Fruit fly (Drosophila melanogaster) whole organism, embryonic: Measurements from ENCODE around the gene in.

Source experiments
- Ada2b ChIP-seq: fragments of 200-800 bp; sonication (Bioruptor generic); IDR thresholded peaks from 2 replicates; pipeline ENCODE4 v1.3.6; 2022; ENCODE audit warnings: missing biosample characterization, missing genetic modification characterization
- Atf3 ChIP-seq: fragments of 200-800 bp; sonication (Bioruptor generic); optimal IDR thresholded peaks from 3 replicates; lab custom pipeline; 2016; ENCODE audit warnings: missing biosample characterization, missing genetic modification characterization
- Bdp1 ChIP-seq: fragments of 200-800 bp; sonication (Bioruptor generic); optimal IDR thresholded peaks from 3 replicates; lab custom pipeline; 2016; ENCODE audit warnings: missing biosample characterization, missing genetic modification characterization
- Blimp-1 ChIP-seq: fragments of 200-800 bp; sonication (Bioruptor generic); optimal IDR thresholded peaks from 3 replicates; lab custom pipeline; 2018; ENCODE audit warnings: missing biosample characterization, missing genetic modification characterization, mild to moderate bottlenecking, moderate library complexity, missing genetic modification reagents
- CG11085 ChIP-seq: fragments of 200-800 bp; sonication (Bioruptor generic); IDR thresholded peaks from 2 replicates; pipeline ENCODE4 v1.3.6; 2022; ENCODE audit warnings: missing biosample characterization, missing genetic modification characterization
- CG12744 ChIP-seq: fragments of 200-800 bp; sonication (Bioruptor generic); optimal IDR thresholded peaks from 2 replicates; lab custom pipeline; 2016; ENCODE audit warnings: missing biosample characterization, missing genetic modification characterization
- CG13287 ChIP-seq: fragments of 200-800 bp; sonication (Bioruptor generic); IDR thresholded peaks from 2 replicates; pipeline ENCODE4 v1.3.6; 2022; ENCODE audit warnings: missing biosample characterization, missing genetic modification characterization; ENCODE audit not compliant: partially characterized antibody
- CG14050 ChIP-seq: fragments of 200-800 bp; sonication (Bioruptor generic); IDR thresholded peaks from 3 replicates; pipeline ENCODE4 v1.3.6; 2022; ENCODE audit warnings: missing biosample characterization, missing genetic modification characterization
- CG14710 ChIP-seq: fragments of 200-800 bp; sonication (Bioruptor generic); optimal IDR thresholded peaks from 3 replicates; lab custom pipeline; 2019; ENCODE audit warnings: missing biosample characterization, mild to moderate bottlenecking, missing genetic modification characterization, moderate library complexity
- CG16815 ChIP-seq: fragments of 200-800 bp; sonication (Bioruptor generic); optimal IDR thresholded peaks from 3 replicates; lab custom pipeline; 2017; ENCODE audit warnings: missing biosample characterization, mild to moderate bottlenecking, missing genetic modification characterization
- CG17186 ChIP-seq: fragments of 200-800 bp; sonication (Bioruptor generic); optimal IDR thresholded peaks from 3 replicates; lab custom pipeline; 2017; ENCODE audit warnings: missing biosample characterization, missing genetic modification reagents, missing genetic modification characterization
- CG17829 ChIP-seq: fragments of 200-800 bp; optimal IDR thresholded peaks from 2 replicates; lab custom pipeline; 2019; ENCODE audit warnings: missing biosample characterization, mild to moderate bottlenecking, missing genetic modification characterization, moderate library complexity
- CG2712 ChIP-seq: fragments of 200-800 bp; optimal IDR thresholded peaks from 3 replicates; lab custom pipeline; 2019; ENCODE audit warnings: missing biosample characterization, mild to moderate bottlenecking, missing genetic modification characterization, moderate library complexity
- CG31224 ChIP-seq: fragments of 200-800 bp; sonication (Bioruptor generic); IDR thresholded peaks from 2 replicates; pipeline ENCODE4 v1.3.6; 2022; ENCODE audit warnings: missing biosample characterization, missing genetic modification characterization
- CG31365 ChIP-seq: fragments of 200-800 bp; sonication (Bioruptor generic); optimal IDR thresholded peaks from 2 replicates; lab custom pipeline; 2018; ENCODE audit warnings: missing biosample characterization, mild to moderate bottlenecking, missing genetic modification characterization
- CG33557 ChIP-seq: fragments of 200-800 bp; sonication (Bioruptor generic); optimal IDR thresholded peaks from 2 replicates; lab custom pipeline; 2019; ENCODE audit warnings: missing biosample characterization, mild to moderate bottlenecking, missing genetic modification characterization, moderate library complexity
- CG4360 ChIP-seq: fragments of 200-800 bp; sonication (Bioruptor generic); IDR thresholded peaks from 2 replicates; pipeline ENCODE4 v1.3.6; 2022; ENCODE audit warnings: missing biosample characterization, missing genetic modification characterization
- CG6765 ChIP-seq: fragments of 200-800 bp; sonication (Bioruptor generic); optimal IDR thresholded peaks from 3 replicates; lab custom pipeline; 2017; ENCODE audit warnings: missing biosample characterization, mild to moderate bottlenecking, missing genetic modification characterization
- CG8281 ChIP-seq: fragments of 200-800 bp; sonication (Bioruptor generic); optimal IDR thresholded peaks from 2 replicates; lab custom pipeline; 2018; ENCODE audit warnings: missing biosample characterization, mild to moderate bottlenecking, missing genetic modification characterization, moderate library complexity
- Elba2 ChIP-seq: fragments of 200-800 bp; sonication (Bioruptor generic); optimal IDR thresholded peaks from 3 replicates; lab custom pipeline; 2016; ENCODE audit warnings: missing biosample characterization, missing genetic modification characterization
- Gug ChIP-seq: fragments of 200-800 bp; sonication (Bioruptor generic); IDR thresholded peaks from 4 replicates; pipeline ENCODE4 v1.3.6; 2022; ENCODE audit warnings: missing biosample characterization, missing genetic modification characterization
- Hand ChIP-seq: fragments of 200-800 bp; sonication (Bioruptor generic); optimal IDR thresholded peaks from 2 replicates; lab custom pipeline; 2017; ENCODE audit warnings: mild to moderate bottlenecking, missing biosample characterization, missing genetic modification reagents, missing genetic modification characterization
- Hey ChIP-seq: fragments of 200-800 bp; sonication (Bioruptor generic); optimal IDR thresholded peaks from 3 replicates; lab custom pipeline; 2018; ENCODE audit warnings: missing biosample characterization, mild to moderate bottlenecking, missing genetic modification characterization
- Hmx ChIP-seq: fragments of 200-800 bp; sonication (Bioruptor generic); optimal IDR thresholded peaks from 2 replicates; lab custom pipeline; 2016; ENCODE audit warnings: missing biosample characterization, missing genetic modification characterization
- Hsf ChIP-seq: fragments of 200-800 bp; sonication (Bioruptor generic); optimal IDR thresholded peaks from 3 replicates; lab custom pipeline; 2016; ENCODE audit warnings: missing biosample characterization, missing genetic modification characterization
- Jarid2 ChIP-seq: fragments of 200-800 bp; sonication (Bioruptor generic); optimal IDR thresholded peaks from 3 replicates; lab custom pipeline; 2017; ENCODE audit warnings: mild to moderate bottlenecking, missing biosample characterization, missing genetic modification reagents, missing genetic modification characterization
- Med ChIP-seq: fragments of 200-800 bp; sonication (Bioruptor generic); peaks from one replicate; lab custom pipeline; 2016; ENCODE audit warnings: missing biosample characterization, missing genetic modification characterization, mild to moderate bottlenecking, inconsistent platforms, moderate library complexity
- NK7.1 ChIP-seq: fragments of 200-800 bp; sonication (Bioruptor generic); optimal IDR thresholded peaks from 3 replicates; lab custom pipeline; 2016; ENCODE audit warnings: missing biosample characterization, missing genetic modification characterization
- Ravus ChIP-seq: fragments of 200-800 bp; sonication (Bioruptor generic); IDR thresholded peaks from 2 replicates; pipeline ENCODE4 v1.3.6; 2022; ENCODE audit warnings: missing biosample characterization, missing genetic modification characterization
- Side ChIP-seq: fragments of 200-800 bp; sonication (Bioruptor generic); optimal IDR thresholded peaks from 2 replicates; lab custom pipeline; 2016; ENCODE audit warnings: missing biosample characterization, missing genetic modification characterization
- Sry-β ChIP-seq: fragments of 200-800 bp; sonication (Bioruptor generic); optimal IDR thresholded peaks from 2 replicates; lab custom pipeline; 2018; ENCODE audit warnings: missing biosample characterization, mild to moderate bottlenecking, missing genetic modification characterization, moderate library complexity
- Vsx1 ChIP-seq: fragments of 200-800 bp; sonication (Bioruptor generic); optimal IDR thresholded peaks from 2 replicates; lab custom pipeline; 2017; ENCODE audit warnings: missing biosample characterization, mild to moderate bottlenecking, missing genetic modification characterization, missing genetic modification reagents
- cad ChIP-seq: fragments of >200 bp; optimal IDR thresholded peaks from 2 replicates; lab custom pipeline; 2017; ENCODE audit warnings: missing biosample characterization, missing genetic modification characterization
- cas ChIP-seq: fragments of 200-800 bp; sonication (Bioruptor generic); IDR thresholded peaks from 2 replicates; pipeline ENCODE4 v1.3.6; 2022; ENCODE audit warnings: missing biosample characterization, missing genetic modification characterization
- disco-r ChIP-seq: fragments of 200-800 bp; sonication (Bioruptor generic); optimal IDR thresholded peaks from 2 replicates; lab custom pipeline; 2016; ENCODE audit warnings: missing biosample characterization, missing genetic modification characterization
- gcm2 ChIP-seq: fragments of 200-800 bp; sonication (Bioruptor generic); optimal IDR thresholded peaks from 2 replicates; lab custom pipeline; 2016; ENCODE audit warnings: missing biosample characterization, missing genetic modification characterization
- gt ChIP-seq: fragments of 200-800 bp; sonication (Bioruptor generic); IDR thresholded peaks from 2 replicates; pipeline ENCODE4 v1.3.6; 2022; ENCODE audit warnings: missing biosample characterization, missing genetic modification characterization
- inv ChIP-seq: fragments of 200-800 bp; sonication (Bioruptor generic); IDR thresholded peaks from 2 replicates; pipeline ENCODE4 v1.3.6; 2022; ENCODE audit warnings: missing biosample characterization, missing genetic modification characterization; ENCODE audit not compliant: partially characterized antibody
- jing ChIP-seq: fragments of 200-800 bp; sonication (Bioruptor generic); optimal IDR thresholded peaks from 2 replicates; lab custom pipeline; 2018; ENCODE audit warnings: missing biosample characterization, mild to moderate bottlenecking, missing genetic modification characterization
- kni ChIP-seq: fragments of 200-800 bp; sonication (Bioruptor generic); optimal IDR thresholded peaks from 3 replicates; lab custom pipeline; 2017; ENCODE audit warnings: mild to moderate bottlenecking, missing biosample characterization, missing genetic modification reagents, missing genetic modification characterization
- mirr ChIP-seq: fragments of 200-800 bp; sonication (Bioruptor generic); optimal IDR thresholded peaks from 3 replicates; lab custom pipeline; 2018; ENCODE audit warnings: missing biosample characterization, mild to moderate bottlenecking, missing genetic modification characterization
- org-1 ChIP-seq: fragments of 200-800 bp; sonication (Bioruptor generic); optimal IDR thresholded peaks from 2 replicates; lab custom pipeline; 2017; ENCODE audit warnings: missing biosample characterization, missing genetic modification characterization
- pita ChIP-seq: fragments of 200-800 bp; sonication (Bioruptor generic); optimal IDR thresholded peaks from 2 replicates; lab custom pipeline; 2017; ENCODE audit warnings: missing biosample characterization, mild to moderate bottlenecking, missing genetic modification characterization
- rib ChIP-seq: fragments of 200-800 bp; sonication (Bioruptor generic); IDR thresholded peaks from 2 replicates; pipeline ENCODE4 v1.3.6; 2022; ENCODE audit warnings: missing biosample characterization, missing genetic modification characterization
- scrt ChIP-seq: fragments of 200-800 bp; sonication (Bioruptor generic); optimal IDR thresholded peaks from 2 replicates; lab custom pipeline; 2018; ENCODE audit warnings: missing biosample characterization, mild to moderate bottlenecking, missing genetic modification characterization, moderate library complexity
- sima ChIP-seq: fragments of 200-800 bp; sonication (Bioruptor generic); optimal IDR thresholded peaks from 2 replicates; lab custom pipeline; 2016; ENCODE audit warnings: missing biosample characterization, missing genetic modification characterization
- slp2 ChIP-seq: fragments of 200-800 bp; sonication (Bioruptor generic); optimal IDR thresholded peaks from 2 replicates; lab custom pipeline; 2016; ENCODE audit warnings: missing biosample characterization, missing genetic modification characterization
- trem ChIP-seq: fragments of 200-800 bp; optimal IDR thresholded peaks from 3 replicates; lab custom pipeline; 2019; ENCODE audit warnings: missing biosample characterization, mild to moderate bottlenecking, missing genetic modification characterization, moderate library complexity
- wor ChIP-seq: fragments of 200-800 bp; sonication (Bioruptor generic); IDR thresholded peaks from 2 replicates; pipeline ENCODE4 v1.3.6; 2022; ENCODE audit warnings: missing biosample characterization, missing genetic modification characterization
- zfh2 ChIP-seq: fragments of 200-800 bp; sonication (Bioruptor generic); optimal IDR thresholded peaks from 2 replicates; lab custom pipeline; 2016; ENCODE audit warnings: missing biosample characterization, missing genetic modification characterization

Gene in

dm6 chr3L:20402665-20403492 lies 35.9 kb downstream of the in start (continued):
- TF ChIP-seq Sry-β (GFP tag; lab: Kevin White, UChicago) (no peak), CG13287 (GFP tag; lab: Robert Waterston, UW) (no peak), slp2 (GFP tag; lab: Kevin White, UChicago) (no peak), trem (tag; lab: Kevin White, UChicago) (peak; percentile 65), Hand (GFP tag; lab: Kevin White, UChicago) (no peak), CG17829 (peak; percentile 66), Vsx1 (GFP tag; lab: Kevin White, UChicago) (no peak), Ada2b (GFP tag; lab: Robert Waterston, UW) (no peak), mirr (GFP tag; lab: Kevin White, UChicago) (no peak), Side (GFP tag; lab: Kevin White, UChicago) (no peak), CG11085 (no peak), Blimp-1 (GFP tag; lab: Kevin White, UChicago) (no peak), CG33557 (GFP tag; lab: Kevin White, UChicago) (peak; percentile 43), Gug (GFP tag; lab: Robert Waterston, UW) (no peak), CG4360 (GFP tag; lab: Robert Waterston, UW) (no peak), CG2712 (peak; percentile 77), Bdp1 (GFP tag; lab: Kevin White, UChicago) (no peak), scrt (GFP tag; lab: Kevin White, UChicago) (no peak), cad (GFP tag; lab: Kevin White, UChicago) (peak; percentile 64), Med (GFP tag; lab: Kevin White, UChicago) (peak; percentile 54), CG14050 (GFP tag; lab: Robert Waterston, UW) (no peak), org-1 (no peak), rib (GFP tag; lab: Robert Waterston, UW) (no peak), gt (no peak), Atf3 (GFP tag; lab: Kevin White, UChicago) (no peak), CG31224 (no peak), CG17186 (GFP tag; lab: Kevin White, UChicago) (no peak), Hsf (GFP tag; lab: Kevin White, UChicago) (peak; percentile 39), sima (no peak), CG16815 (GFP tag; lab: Kevin White, UChicago) (peak; percentile 50), CG31365 (no peak), pita (GFP tag; lab: Kevin White, UChicago) (no peak), NK7.1 (GFP tag; lab: Kevin White, UChicago) (no peak), kni (GFP tag; lab: Kevin White, UChicago) (peak; percentile 79), inv (GFP tag; lab: Robert Waterston, UW) (no peak), disco-r (GFP tag; lab: Kevin White, UChicago) (no peak), jing (GFP tag; lab: Kevin White, UChicago) (no peak), CG14710 (peak; percentile 73), CG12744 (GFP tag; lab: Kevin White, UChicago) (no peak), Hmx (GFP tag; lab: Kevin White, UChicago) (no peak), Jarid2 (no peak), Ravus (no peak), wor (GFP tag; lab: Robert Waterston, UW) (no peak), CG6765 (no peak), cas (GFP tag; lab: Robert Waterston, UW) (no peak), CG8281 (tag; lab: Kevin White, UChicago) (no peak), gcm2 (no peak), Elba2 (peak; percentile 54), zfh2 (GFP tag; lab: Kevin White, UChicago) (no peak), Hey (tag; lab: Kevin White, UChicago) (no peak)
